Worm (Caenorhabditis elegans) whole organism, L1 larva: ENCODE data around the gene nhr-14.

Experiments used
- fos-1 ChIP-seq: fragments of 150-350 bp; optimal IDR thresholded peaks from 2 replicates; lab custom pipeline; 2014; ENCODE audit warnings: missing biosample characterization, missing genetic modification characterization
- lin-39 ChIP-seq: fragments of 150-350 bp; optimal IDR thresholded peaks from 2 replicates; lab custom pipeline; 2014; ENCODE audit warnings: missing biosample characterization, missing genetic modification reagents, missing genetic modification characterization
- snpc-4 ChIP-seq: fragments of 150-350 bp; optimal IDR thresholded peaks from 2 replicates; lab custom pipeline; 2014; ENCODE audit warnings: missing biosample characterization, missing genetic modification characterization

ce11 chrX:8509088-8509487, 33.1 kb upstream of the nhr-14 start:
- TF ChIP-seq lin-39 (tag; lab: Kevin White, UChicago) (no peak), snpc-4 (no peak), fos-1 (no peak)
